Fruit fly (Drosophila melanogaster): ENCODE results near the gene wake.

The wake gene

dm6 chr3R:22626842-22627392 lies 12.7 kb upstream of the wake start (continued):
- TF ChIP-seq jigr1 (GFP tag; IDR thresholded peaks at IDR 0.05) (no peak), crol (GFP tag; IDR thresholded peaks at IDR 0.05) (no peak), CG11085 (GFP tag; IDR thresholded peaks at IDR 0.05) (no peak), E2f1 (GFP tag; IDR thresholded peaks at IDR 0.05) (no peak; the same call in 1 of the 2 replicates), nau (GFP tag; optimal IDR thresholded peaks at IDR 0.05) (peak; percentile 74), CG2116 (GFP tag; optimal IDR thresholded peaks at IDR 0.05) (peak; percentile 11), org-1 (GFP tag; optimal IDR thresholded peaks at IDR 0.05) (peak; percentile 35), CG15011 (GFP tag; optimal IDR thresholded peaks at IDR 0.05) (peak; percentile 62), CG15269 (tag; optimal IDR thresholded peaks at IDR 0.05) (peak; percentile 48), zfh2 (GFP tag; optimal IDR thresholded peaks at IDR 0.05) (peak; percentile 13), luna (GFP tag; optimal IDR thresholded peaks at IDR 0.05) (peak; percentile 26), CG9817 (tag; optimal IDR thresholded peaks at IDR 0.05) (peak; percentile 12), Lpt (GFP tag; optimal IDR thresholded peaks at IDR 0.05) (no peak), CG17829 (tag; optimal IDR thresholded peaks at IDR 0.05) (no peak), zen (tag; optimal IDR thresholded peaks at IDR 0.05) (no peak), CG17802 (tag; optimal IDR thresholded peaks at IDR 0.05) (no peak), emc (GFP tag; optimal IDR thresholded peaks at IDR 0.05) (no peak), CG15479 (GFP tag; optimal IDR thresholded peaks at IDR 0.05) (no peak), ara (GFP tag; IDR thresholded peaks at IDR 0.05) (no peak), Fer1 (GFP tag; optimal IDR thresholded peaks at IDR 0.05) (peak; percentile 68), wor (GFP tag; IDR thresholded peaks at IDR 0.05) (no peak), bowl (GFP tag; IDR thresholded peaks at IDR 0.05) (peak; percentile 60; the same call in 1 of the 2 replicates), CG1832 (GFP tag; optimal IDR thresholded peaks at IDR 0.05) (no peak), hb (GFP tag; IDR thresholded peaks at IDR 0.05; ENCODE audit: partially characterized antibody) (no peak), CG10321 (GFP tag; IDR thresholded peaks at IDR 0.05) (peak; percentile 72), CG9437 (GFP tag; optimal IDR thresholded peaks at IDR 0.05) (no peak), Antp (GFP tag; optimal IDR thresholded peaks at IDR 0.05) (no peak), corto (GFP tag; optimal IDR thresholded peaks at IDR 0.05) (no peak), sima (GFP tag; optimal IDR thresholded peaks at IDR 0.05) (no peak), chinmo (GFP tag; IDR thresholded peaks at IDR 0.05; ENCODE audit: partially characterized antibody) (peak; percentile 93; the same call in 3 of the 4 replicates), CG13287 (GFP tag; IDR thresholded peaks at IDR 0.05; ENCODE audit: partially characterized antibody) (peak; percentile 48), CG11695 (GFP tag; IDR thresholded peaks at IDR 0.05) (peak; percentile 26; the same call in 1 of the 3 replicates), Vsx1 (GFP tag; optimal IDR thresholded peaks at IDR 0.05) (peak; percentile 79), CG14965 (GFP tag; optimal IDR thresholded peaks at IDR 0.05; ENCODE audit: borderline replicate concordance) (peak; percentile 30), CG4328 (GFP tag; optimal IDR thresholded peaks at IDR 0.05) (peak; percentile 40), CG32772 (GFP tag; IDR thresholded peaks at IDR 0.05) (no peak), ems (GFP tag; optimal IDR thresholded peaks at IDR 0.05) (no peak), CG1529 (GFP tag; optimal IDR thresholded peaks at IDR 0.05) (peak; percentile 3), BEAF-32 (GFP tag; optimal IDR thresholded peaks at IDR 0.05) (no peak), CG12071 (GFP tag; optimal IDR thresholded peaks at IDR 0.05) (peak; percentile 76), ranshi (GFP tag; IDR thresholded peaks at IDR 0.05) (no peak; the same call in 1 of the 2 replicates), Rfx (GFP tag; IDR thresholded peaks at IDR 0.05) (no peak; the same call in 1 of the 2 replicates), CG1603 (tag; optimal IDR thresholded peaks at IDR 0.05) (peak; percentile 43), Hsf (GFP tag; optimal IDR thresholded peaks at IDR 0.05) (no peak), al (GFP tag; IDR thresholded peaks at IDR 0.05) (no peak), pfk (GFP tag; optimal IDR thresholded peaks at IDR 0.05) (peak; percentile 52), chn (GFP tag; optimal IDR thresholded peaks at IDR 0.05) (no peak), YL-1 (GFP tag; optimal IDR thresholded peaks at IDR 0.05) (no peak), CG9215 (GFP tag; IDR thresholded peaks at IDR 0.05) (no peak), slbo (GFP tag; IDR thresholded peaks at IDR 0.05) (no peak), yki (optimal IDR thresholded peaks at IDR 0.05) (peak; percentile 83)
